Worm (Caenorhabditis elegans) whole organism, late embryonic: ENCODE results near the gene vps-2.
A peak's percentile ranks its signal among the peaks of the same experiment; 100 is the strongest.
"Not testable (repeated sequence)": the region's sequence is repeated elsewhere in the genome, so short reads cannot be mapped to it uniquely, and the experiment has no call there.

Experiments used
- C08G9.2 ChIP-seq: sonication (generic microtip); optimal IDR thresholded peaks from 2 replicates; lab custom pipeline; 2016; ENCODE audit warnings: mild to moderate bottlenecking, missing genetic modification characterization, moderate library complexity, missing compliant biosample characterization
- T23F11.4 ChIP-seq: fragments of 200-800 bp; sonication (Bioruptor generic); optimal IDR thresholded peaks from 2 replicates; lab custom pipeline; 2018; ENCODE audit warnings: mild to moderate bottlenecking, missing genetic modification characterization, missing compliant biosample characterization
- Y22D7AL.16 ChIP-seq: sonication (generic microtip); optimal IDR thresholded peaks from 2 replicates; lab custom pipeline; 2016; ENCODE audit warnings: missing genetic modification characterization, missing compliant biosample characterization
- ahr-1 ChIP-seq: sonication (generic microtip); optimal IDR thresholded peaks from 2 replicates; lab custom pipeline; 2016; ENCODE audit warnings: missing genetic modification characterization, missing compliant biosample characterization
- ceh-19 ChIP-seq: fragments of 200-800 bp; sonication (Bioruptor generic); optimal IDR thresholded peaks from 2 replicates; lab custom pipeline; 2018; ENCODE audit warnings: mild to moderate bottlenecking, missing genetic modification characterization, missing compliant biosample characterization
- ceh-24 ChIP-seq: sonication (generic microtip); optimal IDR thresholded peaks from 2 replicates; lab custom pipeline; 2016; ENCODE audit warnings: mild to moderate bottlenecking, missing genetic modification characterization, missing compliant biosample characterization
- ceh-48 ChIP-seq: sonication (generic microtip); optimal IDR thresholded peaks from 2 replicates; lab custom pipeline; 2016; ENCODE audit warnings: missing genetic modification characterization, inconsistent platforms, missing compliant biosample characterization
- dmd-4 ChIP-seq: sonication (generic microtip); optimal IDR thresholded peaks from 2 replicates; lab custom pipeline; 2016; ENCODE audit warnings: borderline replicate concordance, missing genetic modification characterization, missing compliant biosample characterization
- dve-1 ChIP-seq: sonication (generic microtip); optimal IDR thresholded peaks from 2 replicates; lab custom pipeline; 2017; ENCODE audit warnings: antibody characterized with exemption, mild to moderate bottlenecking, missing genetic modification characterization, missing compliant biosample characterization
- elt-4 ChIP-seq: sonication (generic microtip); optimal IDR thresholded peaks from 2 replicates; lab custom pipeline; 2016; ENCODE audit warnings: missing genetic modification characterization, missing compliant biosample characterization
- ets-4 ChIP-seq: sonication (generic microtip); optimal IDR thresholded peaks from 2 replicates; lab custom pipeline; 2016; ENCODE audit warnings: missing genetic modification characterization, missing compliant biosample characterization
- fkh-6 ChIP-seq: sonication (generic microtip); optimal IDR thresholded peaks from 2 replicates; lab custom pipeline; 2016; ENCODE audit warnings: missing genetic modification characterization, missing compliant biosample characterization
- hlh-30 ChIP-seq: sonication (generic microtip); optimal IDR thresholded peaks from 2 replicates; lab custom pipeline; 2017; ENCODE audit warnings: antibody characterized with exemption, missing genetic modification characterization, missing compliant biosample characterization; ENCODE audit not compliant: insufficient read depth
- hlh-8 ChIP-seq: sonication (generic microtip); optimal IDR thresholded peaks from 2 replicates; lab custom pipeline; 2016; ENCODE audit warnings: missing genotype, missing genetic modification characterization, missing compliant biosample characterization
- nfya-1 ChIP-seq: sonication (generic microtip); optimal IDR thresholded peaks from 2 replicates; lab custom pipeline; 2017; ENCODE audit warnings: missing genetic modification characterization, mild to moderate bottlenecking, missing compliant biosample characterization, antibody characterized with exemption, moderate library complexity
- nhr-11 ChIP-seq: fragments of 150-350 bp; optimal IDR thresholded peaks from 2 replicates; lab custom pipeline; 2014; ENCODE audit warnings: missing biosample characterization, missing genetic modification characterization
- nhr-232 ChIP-seq: sonication (generic microtip); optimal IDR thresholded peaks from 2 replicates; lab custom pipeline; 2016; ENCODE audit warnings: missing genetic modification characterization, missing compliant biosample characterization
- odd-2 ChIP-seq: sonication (generic microtip); optimal IDR thresholded peaks from 2 replicates; lab custom pipeline; 2017; ENCODE audit warnings: antibody characterized with exemption, mild to moderate bottlenecking, missing genetic modification characterization, missing compliant biosample characterization
- pag-3 ChIP-seq: sonication (generic microtip); optimal IDR thresholded peaks from 2 replicates; lab custom pipeline; 2016; ENCODE audit warnings: missing compliant biosample characterization, missing genetic modification characterization, borderline replicate concordance
- pha-4 ChIP-seq: fragments of 150-350 bp; optimal IDR thresholded peaks from 2 replicates; lab custom pipeline; 2018; ENCODE audit warnings: missing biosample characterization, missing genetic modification reagents, missing genetic modification characterization
- ref-2 ChIP-seq: sonication (generic microtip); optimal IDR thresholded peaks from 2 replicates; lab custom pipeline; 2016; ENCODE audit warnings: missing genetic modification characterization, missing compliant biosample characterization
- sox-2 ChIP-seq: fragments of 200-800 bp; sonication (Bioruptor generic); IDR thresholded peaks from 2 replicates; pipeline ENCODE4 v1.3.6; 2022; ENCODE audit warnings: missing genetic modification reagents, missing genetic modification characterization, missing compliant biosample characterization
- tbx-7 ChIP-seq: sonication (generic microtip); optimal IDR thresholded peaks from 2 replicates; lab custom pipeline; 2016; ENCODE audit warnings: missing genotype, missing genetic modification characterization, missing compliant biosample characterization
- unc-3 ChIP-seq, 2 experiments: fragments of 200-800 bp in 1 of 2; sonication (Bioruptor generic) in 1 of 2; sonication (generic microtip) in 1 of 2; conservative IDR thresholded peaks in 1 of 2; optimal IDR thresholded peaks in 1 of 2; 2 replicates each; pipeline versions ENCODE4 v1.3.6 to Lab custom; 2016 to 2022; ENCODE audit warnings: missing compliant biosample characterization in 2 of 2, missing genetic modification characterization in 2 of 2, missing genetic modification reagents in 1 of 2
- unc-42 ChIP-seq: sonication (generic microtip); optimal IDR thresholded peaks from 2 replicates; lab custom pipeline; 2016; ENCODE audit warnings: missing genotype, missing genetic modification characterization, missing compliant biosample characterization
- unc-55 ChIP-seq: sonication (generic microtip); optimal IDR thresholded peaks from 2 replicates; lab custom pipeline; 2017; ENCODE audit warnings: missing biosample characterization, missing genetic modification reagents, missing genetic modification characterization
- zip-5 ChIP-seq: sonication (generic microtip); optimal IDR thresholded peaks from 2 replicates; lab custom pipeline; 2016; ENCODE audit warnings: missing genetic modification characterization, missing compliant biosample characterization

The vps-2 gene

DNA sequence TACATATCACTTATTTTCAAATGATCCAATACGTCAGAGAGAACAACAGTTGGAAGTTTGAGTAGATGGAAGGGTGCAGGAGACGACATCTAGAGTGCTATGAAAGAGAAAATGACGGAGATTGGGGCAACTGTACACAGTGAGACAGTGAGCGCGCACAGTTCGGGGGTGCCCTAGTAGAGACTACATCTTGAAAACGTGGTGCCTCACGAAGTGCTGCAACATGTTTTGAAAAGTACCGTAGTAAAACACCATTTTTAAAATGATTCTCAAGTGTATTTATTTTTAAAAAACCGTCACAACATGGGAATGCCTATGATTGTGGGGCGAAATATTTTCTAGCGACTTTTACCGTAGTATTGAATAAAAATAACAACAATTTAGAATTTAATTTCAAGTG lies 14.3 kb downstream of the vps-2 start, which contains the start of gene Y46G5A.39:
Y46G5A.39 (minus strand) TSS at position 101 of the 400 bp plus-strand sequence.
- TF ChIP-seq pha-4 (tag; lab: Kevin White, UChicago); hlh-8 (tag; lab: Kevin White, UChicago); ceh-19 (GFP tag; lab: Kevin White, UChicago): not testable (repeated sequence)

DNA sequence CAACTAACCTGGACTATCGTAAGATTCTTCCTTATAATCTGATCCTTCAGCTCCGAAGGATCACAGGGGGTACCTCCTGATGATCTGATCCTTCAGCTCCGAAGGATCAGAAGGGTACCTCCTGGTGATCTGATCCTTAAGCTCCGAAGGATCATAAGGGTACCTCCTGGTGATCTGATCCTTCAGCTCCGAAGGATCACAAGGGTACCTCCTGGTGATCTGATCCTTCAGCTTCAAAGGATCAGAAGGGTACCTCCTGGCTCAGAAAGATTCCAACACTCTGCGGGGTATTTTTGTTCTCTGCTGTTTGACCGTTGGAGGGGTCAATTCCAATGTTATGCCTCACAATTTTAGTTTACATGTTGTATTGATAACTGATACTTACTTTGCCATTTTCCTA lies 18.3 kb downstream of the vps-2 start:
- TF ChIP-seq unc-3 (GFP tag; conservative IDR thresholded peaks at IDR 0.05; lab: Robert Waterston, UW), result 0 out of 2 replicates have a peak, but pooled peaks have one; percentile 4
- TF ChIP-seq unc-3 (tag; optimal IDR thresholded peaks at IDR 0.05; lab: Kevin White, UChicago), result not testable (repeated sequence)

DNA sequence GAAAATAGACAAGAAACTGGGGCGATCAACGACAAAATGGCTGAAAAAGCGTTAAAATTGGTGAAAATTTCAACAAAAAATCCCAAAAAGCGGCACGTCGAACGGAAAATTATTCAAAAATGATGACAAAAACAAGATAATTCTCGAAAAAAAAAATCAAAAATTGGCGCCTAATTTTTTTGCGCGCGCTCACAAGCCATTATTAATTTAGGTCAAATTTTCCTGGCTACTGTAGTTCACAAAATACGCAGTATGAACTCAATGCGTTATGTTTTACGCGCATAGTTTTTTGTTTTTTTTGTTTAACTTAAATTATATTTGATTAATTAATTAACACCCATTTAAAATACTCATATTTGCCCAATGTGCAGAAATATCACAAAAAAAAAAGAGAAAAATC lies 28.7 kb downstream of the vps-2 start:
- no peak for TF ChIP-seq tbx-7 (tag; lab: Kevin White, UChicago)
- no peak for TF ChIP-seq odd-2
- no peak for TF ChIP-seq dmd-4 (tag; lab: Kevin White, UChicago)
- TF ChIP-seq fkh-6 (tag; lab: Kevin White, UChicago), result no peak
- TF ChIP-seq ref-2 (tag; lab: Kevin White, UChicago), result no peak
- no peak for TF ChIP-seq unc-3 (GFP tag; conservative IDR thresholded peaks at IDR 0.05; lab: Robert Waterston, UW)
- TF ChIP-seq unc-3 (tag; optimal IDR thresholded peaks at IDR 0.05; lab: Kevin White, UChicago), result no peak
- no peak for TF ChIP-seq ets-4 (tag; lab: Kevin White, UChicago)
- no peak for TF ChIP-seq sox-2 (GFP tag; lab: Robert Waterston, UW)
- no peak for TF ChIP-seq elt-4
- no peak for TF ChIP-seq C08G9.2 (tag; lab: Kevin White, UChicago)
- TF ChIP-seq unc-55, result no peak
- TF ChIP-seq dve-1 (tag; lab: Kevin White, UChicago), result no peak
- no peak for TF ChIP-seq T23F11.4
- TF ChIP-seq nhr-232 (tag; lab: Kevin White, UChicago), result no peak
- no peak for TF ChIP-seq zip-5 (tag; lab: Kevin White, UChicago)
- TF ChIP-seq ceh-24 (tag; lab: Kevin White, UChicago), result no peak
- TF ChIP-seq pag-3 (tag; lab: Kevin White, UChicago), result no peak
- no peak for TF ChIP-seq ceh-19 (GFP tag; lab: Kevin White, UChicago)

DNA sequence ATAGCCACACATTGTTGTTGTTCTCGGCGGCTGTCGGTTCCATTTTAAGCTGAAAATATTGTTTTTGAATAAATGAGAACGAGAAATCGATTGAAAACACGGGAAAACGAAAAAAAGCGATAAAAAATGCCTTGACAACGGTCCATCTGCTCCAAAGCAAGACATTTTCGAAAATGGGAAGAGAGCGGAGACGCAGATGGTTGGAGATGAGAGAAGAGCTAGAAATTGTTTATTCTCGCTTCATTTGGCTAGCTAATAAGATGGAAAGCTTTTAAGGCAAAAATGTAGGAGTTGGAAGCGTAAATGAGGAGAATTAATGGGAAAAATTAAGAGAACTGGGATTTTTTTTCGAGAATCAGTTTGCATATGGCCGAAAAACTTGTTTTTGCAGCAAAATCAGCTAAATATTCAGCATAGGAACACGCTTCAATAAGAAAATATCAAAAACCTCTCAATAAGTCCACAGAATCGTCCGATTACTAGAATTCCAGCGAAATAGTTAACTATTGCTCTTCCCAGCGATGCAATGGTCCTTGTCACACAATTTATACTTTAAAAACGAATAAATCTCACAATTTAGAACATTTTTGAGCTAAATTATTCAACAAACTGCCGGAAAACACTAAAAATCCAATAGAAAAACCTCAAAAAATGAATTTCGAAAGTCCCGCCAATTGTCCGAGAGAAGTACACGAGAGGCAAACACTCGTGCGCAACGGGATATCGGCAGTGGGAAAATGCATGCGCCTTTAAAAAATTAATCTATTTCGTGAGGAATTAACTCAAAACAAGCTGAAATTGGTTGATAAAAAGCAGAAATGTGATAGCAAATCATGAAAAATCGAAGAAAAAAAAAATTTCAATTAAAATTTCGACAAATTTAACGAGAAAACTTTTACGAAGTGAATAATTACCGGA lies 29.5 kb downstream of the vps-2 start, which contains the start of gene pisy-1:
pisy-1 (minus strand) TSS at position 51 of the 918 bp plus-strand sequence.
- no peak for TF ChIP-seq dmd-4 (tag; lab: Kevin White, UChicago)
- no peak for TF ChIP-seq ref-2 (tag; lab: Kevin White, UChicago)
- TF ChIP-seq unc-42 (tag; lab: Kevin White, UChicago), result peak; percentile 60
- TF ChIP-seq hlh-30 (tag; lab: Kevin White, UChicago), result peak; percentile 64
- TF ChIP-seq nfya-1, result peak; percentile 48

DNA sequence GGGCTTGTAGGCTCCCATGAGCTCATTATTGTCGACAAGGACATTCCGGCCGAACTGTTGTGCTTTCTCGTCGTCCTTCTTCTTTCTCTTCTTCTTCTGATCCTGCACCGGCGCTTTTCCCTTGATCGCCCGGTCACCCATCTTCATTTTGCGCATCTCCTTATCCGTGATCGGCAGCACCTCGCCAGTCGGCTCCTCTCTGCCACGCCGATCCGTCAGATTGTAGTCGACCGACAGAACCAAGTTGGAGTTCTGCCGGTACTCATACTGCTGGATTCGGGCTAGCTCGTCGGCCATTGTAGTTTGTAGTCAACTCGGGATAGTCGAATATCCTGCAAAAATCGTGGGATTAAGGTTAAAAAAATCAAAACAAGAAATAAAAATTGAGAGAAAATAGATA lies 31.4 kb downstream of the vps-2 start, which contains the start of gene snrp-200:
snrp-200 (minus strand) TSS at position 332 of the 400 bp plus-strand sequence.
- TF ChIP-seq elt-4 (no peak), nhr-11 (tag; lab: Kevin White, UChicago) (no peak), ahr-1 (no peak), nhr-232 (tag; lab: Kevin White, UChicago) (no peak), ceh-48 (tag; lab: Kevin White, UChicago) (no peak)

DNA sequence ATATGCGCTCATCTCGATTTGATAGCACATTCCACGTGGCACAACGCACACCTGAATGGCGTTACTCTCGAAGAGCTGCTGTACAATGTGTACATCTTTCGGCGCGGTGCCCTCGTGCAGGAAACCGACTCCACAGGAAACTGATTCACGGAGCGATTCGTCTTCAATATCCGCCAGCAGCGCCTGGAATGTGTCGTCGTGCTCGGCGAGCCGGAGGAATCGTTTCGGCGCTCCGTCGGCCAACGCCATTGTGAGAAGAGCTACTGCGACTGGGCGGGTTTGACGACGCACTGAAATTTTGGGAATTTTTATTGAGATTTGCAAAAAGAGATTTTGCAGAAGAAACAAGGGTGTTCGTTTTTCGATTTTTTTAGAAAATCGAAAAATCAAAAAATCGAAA lies 38.1 kb downstream of the vps-2 start:
- TF ChIP-seq sox-2 (GFP tag; lab: Robert Waterston, UW) (no peak), Y22D7AL.16 (tag; lab: Kevin White, UChicago) (no peak), nhr-232 (tag; lab: Kevin White, UChicago) (no peak), unc-55 (no peak)
